Fruit fly (Drosophila melanogaster): ENCODE data around the gene CG4565.

The CG4565 gene

DNA sequence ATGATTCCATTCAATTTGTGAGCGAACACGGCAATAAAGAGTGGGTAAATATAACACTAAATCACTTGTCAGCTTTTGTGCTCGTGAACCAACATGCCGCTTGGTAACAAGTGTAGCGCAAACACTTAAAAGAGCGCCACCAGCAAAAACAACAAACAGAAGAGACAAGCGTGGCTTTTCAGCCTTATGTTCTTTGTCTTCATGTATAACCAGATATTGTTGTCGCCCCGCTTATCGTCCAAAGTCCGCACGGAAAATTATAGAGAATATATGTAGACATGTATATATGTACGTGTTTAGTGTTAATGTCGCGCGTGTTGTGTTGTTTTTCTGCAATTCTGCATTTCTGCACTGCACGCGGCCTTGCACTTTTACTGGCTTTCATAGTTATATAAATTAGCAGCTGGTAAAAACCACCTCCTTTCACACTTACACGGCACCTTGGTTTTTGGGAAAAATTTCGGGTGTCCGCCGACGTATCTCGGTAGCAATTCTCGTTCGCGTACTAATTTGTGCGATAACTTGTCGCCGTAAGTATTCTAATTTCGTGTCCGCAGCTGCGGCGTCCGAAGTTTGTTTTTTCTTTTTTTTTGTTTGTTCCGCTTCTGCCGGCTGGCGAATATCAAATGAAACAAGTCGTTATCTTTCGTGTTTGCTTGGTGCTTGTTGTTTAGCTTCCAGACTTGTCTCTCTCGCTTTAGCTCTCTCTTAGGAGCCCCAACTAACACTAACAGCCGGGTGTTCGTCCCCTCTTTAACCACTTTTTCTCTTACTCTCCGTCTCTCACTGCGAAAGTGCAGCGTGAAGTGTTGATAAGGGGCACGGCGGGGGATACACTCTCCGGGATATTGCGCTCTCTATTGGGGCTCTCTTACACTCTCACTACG, 36.4 kb downstream of the CG4565 start (continued):
- TF ChIP-seq tgo (GFP tag; IDR thresholded peaks at IDR 0.05) (no peak), CG31224 (GFP tag; IDR thresholded peaks at IDR 0.05) (0 out of 2 replicates have a peak, but pooled peaks have one; percentile 16), CG3163 (GFP tag; optimal IDR thresholded peaks at IDR 0.05) (peak; percentile 98), seq (GFP tag; IDR thresholded peaks at IDR 0.05) (peak; percentile 20; the same call in 1 of the 2 replicates), bsh (GFP tag; optimal IDR thresholded peaks at IDR 0.05) (peak; percentile 4 to 82), CG15479 (GFP tag; optimal IDR thresholded peaks at IDR 0.05) (no peak), CG17612 (GFP tag; IDR thresholded peaks at IDR 0.05) (0 out of 2 replicates have a peak, but pooled peaks have one; percentile 29), CG4820 (GFP tag; optimal IDR thresholded peaks at IDR 0.05) (no peak), CG1024 (GFP tag; IDR thresholded peaks at IDR 0.05) (no peak), bcd (GFP tag; optimal IDR thresholded peaks at IDR 0.05) (no peak), ro (GFP tag; IDR thresholded peaks at IDR 0.05) (no peak), az2 (GFP tag; optimal IDR thresholded peaks at IDR 0.05) (no peak), fd96Cb (tag; optimal IDR thresholded peaks at IDR 0.05) (no peak), ham (GFP tag; IDR thresholded peaks at IDR 0.05) (no peak), cwo (GFP tag; optimal IDR thresholded peaks at IDR 0.05) (peak; percentile 53), Aef1 (GFP tag; IDR thresholded peaks at IDR 0.05) (peak; percentile 27; the same call in 1 of the 3 replicates), Hmx (GFP tag; optimal IDR thresholded peaks at IDR 0.05) (no peak), jigr1 (GFP tag; IDR thresholded peaks at IDR 0.05) (no peak), D19B (GFP tag; optimal IDR thresholded peaks at IDR 0.05) (peak; percentile 44), HHEX (GFP tag; optimal IDR thresholded peaks at IDR 0.05) (peak; percentile 2), Taf1 (GFP tag; IDR thresholded peaks at IDR 0.05) (peak; percentile 47; the same call in 1 of the 2 replicates), wdn (GFP tag; IDR thresholded peaks at IDR 0.05) (no peak), kay (GFP tag; optimal IDR thresholded peaks at IDR 0.05) (no peak), CG3995 (GFP tag; optimal IDR thresholded peaks at IDR 0.05) (peak; percentile 58), CG6654 (GFP tag; optimal IDR thresholded peaks at IDR 0.05) (no peak), CG10979 (tag; optimal IDR thresholded peaks at IDR 0.05) (no peak), Kr (GFP tag; optimal IDR thresholded peaks at IDR 0.05) (no peak), chn (GFP tag; optimal IDR thresholded peaks at IDR 0.05) (no peak), Mrtf (GFP tag; IDR thresholded peaks at IDR 0.05) (no peak), CG12769 (tag; optimal IDR thresholded peaks at IDR 0.05) (peak; percentile 89), Dref (GFP tag; IDR thresholded peaks at IDR 0.05) (no peak), CG16813 (GFP tag; IDR thresholded peaks at IDR 0.05; ENCODE audit: partially characterized antibody) (no peak), CG4617 (GFP tag; optimal IDR thresholded peaks at IDR 0.05; ENCODE audit: borderline replicate concordance) (no peak), CG17912 (GFP tag; optimal IDR thresholded peaks at IDR 0.05) (no peak), pnt (GFP tag; optimal IDR thresholded peaks at IDR 0.05) (no peak), dpn (GFP tag; optimal IDR thresholded peaks at IDR 0.05) (peak; percentile 19 to 26), Sox100B (GFP tag; optimal IDR thresholded peaks at IDR 0.05) (no peak), ac (GFP tag; optimal IDR thresholded peaks at IDR 0.05) (no peak), nmo (GFP tag; optimal IDR thresholded peaks at IDR 0.05) (no peak), BEAF-32 (GFP tag; optimal IDR thresholded peaks at IDR 0.05) (no peak), CTCF (GFP tag; optimal IDR thresholded peaks at IDR 0.05) (no peak), HLHmδ (GFP tag; optimal IDR thresholded peaks at IDR 0.05) (peak; percentile 79), CG3065 (GFP tag; optimal IDR thresholded peaks at IDR 0.05) (no peak), CG9817 (tag; optimal IDR thresholded peaks at IDR 0.05) (no peak), CG7372 (GFP tag; IDR thresholded peaks at IDR 0.05) (no peak), CG6813 (GFP tag; optimal IDR thresholded peaks at IDR 0.05) (peak; percentile 17), vfl (GFP tag; optimal IDR thresholded peaks at IDR 0.05) (no peak), zf30C (GFP tag; optimal IDR thresholded peaks at IDR 0.05) (no peak), hth (optimal IDR thresholded peaks at IDR 0.05) (no peak), CG18476 (GFP tag; optimal IDR thresholded peaks at IDR 0.05) (no peak)

All from whole organism, embryonic.